Fruit fly (Drosophila melanogaster) whole organism, embryonic: ENCODE data around the gene scpr-C.
A peak's percentile ranks its signal among the peaks of the same experiment; 100 is the strongest.

ENCODE experiments used
- ATbp ChIP-seq: fragments of 200-800 bp; sonication (Bioruptor generic); optimal IDR thresholded peaks from 2 replicates; lab custom pipeline; 2017; ENCODE audit warnings: missing biosample characterization, mild to moderate bottlenecking, missing genetic modification characterization, missing genetic modification reagents
- Bgb ChIP-seq: fragments of 200-800 bp; sonication (Bioruptor generic); IDR thresholded peaks from 2 replicates; pipeline ENCODE4 v1.3.6; 2022; ENCODE audit warnings: missing biosample characterization, missing genetic modification characterization; ENCODE audit not compliant: partially characterized antibody
- BtbVII ChIP-seq: fragments of 200-800 bp; sonication (Bioruptor generic); optimal IDR thresholded peaks from 3 replicates; lab custom pipeline; 2017; ENCODE audit warnings: missing biosample characterization, mild to moderate bottlenecking, missing genetic modification characterization
- CG10654 ChIP-seq: fragments of 200-800 bp; sonication (Bioruptor generic); optimal IDR thresholded peaks from 2 replicates; lab custom pipeline; 2016; ENCODE audit warnings: missing biosample characterization, missing genetic modification characterization
- CG10959 ChIP-seq: fragments of 200-800 bp; sonication (Bioruptor generic); IDR thresholded peaks from 2 replicates; pipeline ENCODE4 v1.3.6; 2022; ENCODE audit warnings: missing biosample characterization, missing genetic modification characterization
- CG10979 ChIP-seq: fragments of 200-800 bp; sonication (Bioruptor generic); optimal IDR thresholded peaks from 2 replicates; lab custom pipeline; 2018; ENCODE audit warnings: missing biosample characterization, mild to moderate bottlenecking, missing genetic modification characterization, moderate library complexity
- CG12071 ChIP-seq: fragments of 200-800 bp; sonication (Bioruptor generic); optimal IDR thresholded peaks from 3 replicates; lab custom pipeline; 2018; ENCODE audit warnings: missing biosample characterization, mild to moderate bottlenecking, missing genetic modification characterization
- CG12744 ChIP-seq: fragments of 200-800 bp; sonication (Bioruptor generic); optimal IDR thresholded peaks from 2 replicates; lab custom pipeline; 2016; ENCODE audit warnings: missing biosample characterization, missing genetic modification characterization
- CG13775 ChIP-seq: fragments of 200-800 bp; sonication (Bioruptor generic); optimal IDR thresholded peaks from 3 replicates; lab custom pipeline; 2017; ENCODE audit warnings: missing biosample characterization, mild to moderate bottlenecking, missing genetic modification characterization
- CG18011 ChIP-seq: fragments of 200-800 bp; sonication (Bioruptor generic); optimal IDR thresholded peaks from 2 replicates; lab custom pipeline; 2017; ENCODE audit warnings: missing biosample characterization, missing genetic modification characterization, mild to moderate bottlenecking, moderate library complexity, missing genotype
- CG2199 ChIP-seq: fragments of 200-800 bp; sonication (Bioruptor generic); IDR thresholded peaks from 3 replicates; pipeline ENCODE4 v1.3.6; 2022; ENCODE audit warnings: missing biosample characterization, missing genetic modification characterization
- CG30020 ChIP-seq: fragments of 200-800 bp; optimal IDR thresholded peaks from 2 replicates; lab custom pipeline; 2019; ENCODE audit warnings: missing biosample characterization, mild to moderate bottlenecking, missing genetic modification characterization, moderate library complexity
- CG3847 ChIP-seq: fragments of 200-800 bp; sonication (Bioruptor generic); IDR thresholded peaks from 2 replicates; pipeline ENCODE4 v1.3.6; 2022; ENCODE audit warnings: missing biosample characterization, missing genetic modification characterization
- CG4424 ChIP-seq: fragments of 200-800 bp; sonication (Bioruptor generic); optimal IDR thresholded peaks from 3 replicates; lab custom pipeline; 2016; ENCODE audit warnings: missing biosample characterization, missing genetic modification characterization
- CG6272 ChIP-seq: fragments of 200-800 bp; sonication (Bioruptor generic); IDR thresholded peaks from 2 replicates; pipeline ENCODE4 v1.3.6; 2022; ENCODE audit warnings: missing biosample characterization, missing genetic modification characterization
- CG6689 ChIP-seq: fragments of 200-800 bp; sonication (Bioruptor generic); IDR thresholded peaks from 2 replicates; pipeline ENCODE4 v1.3.6; 2022; ENCODE audit warnings: missing biosample characterization, missing genetic modification characterization
- CG7839 ChIP-seq: fragments of 200-800 bp; sonication (Bioruptor generic); optimal IDR thresholded peaks from 3 replicates; lab custom pipeline; 2018; ENCODE audit warnings: missing biosample characterization, mild to moderate bottlenecking, missing genetic modification characterization, moderate library complexity
- CG7963 ChIP-seq: fragments of 200-800 bp; sonication (Bioruptor generic); IDR thresholded peaks from 3 replicates; pipeline ENCODE4 v1.3.6; 2022; ENCODE audit warnings: missing biosample characterization, missing genetic modification characterization; ENCODE audit not compliant: partially characterized antibody
- CG8290 ChIP-seq, 3 experiments: fragments of 200-800 bp; sonication (Bioruptor generic); optimal IDR thresholded peaks; 2 replicates each; lab custom pipeline; 2016 to 2019; ENCODE audit warnings: missing biosample characterization in 3 of 3, missing genetic modification characterization in 3 of 3, mild to moderate bottlenecking in 2 of 3, moderate library complexity in 1 of 3
- CG8478 ChIP-seq: fragments of >200 bp; optimal IDR thresholded peaks from 2 replicates; lab custom pipeline; 2018
- CG9609 ChIP-seq: fragments of 200-800 bp; sonication (Bioruptor generic); optimal IDR thresholded peaks from 3 replicates; lab custom pipeline; 2016; ENCODE audit warnings: missing biosample characterization, missing genetic modification characterization
- CrebB ChIP-seq: fragments of 200-800 bp; sonication (Bioruptor generic); optimal IDR thresholded peaks from 3 replicates; lab custom pipeline; 2018; ENCODE audit warnings: missing biosample characterization, mild to moderate bottlenecking, missing genetic modification characterization
- Dad ChIP-seq: fragments of 200-800 bp; sonication (Bioruptor generic); optimal IDR thresholded peaks from 3 replicates; lab custom pipeline; 2016; ENCODE audit warnings: missing biosample characterization, missing genetic modification characterization
- Doc3 ChIP-seq: fragments of 200-800 bp; sonication (Bioruptor generic); IDR thresholded peaks from 3 replicates; pipeline ENCODE4 v1.3.6; 2022; ENCODE audit warnings: missing biosample characterization, missing genetic modification characterization; ENCODE audit not compliant: partially characterized antibody
- Dref ChIP-seq: fragments of 200-800 bp; sonication (Bioruptor generic); IDR thresholded peaks from 2 replicates; pipeline ENCODE4 v1.3.6; 2022; ENCODE audit warnings: missing biosample characterization, missing genetic modification characterization
- E2f2 ChIP-seq: fragments of 200-800 bp; sonication (Bioruptor generic); IDR thresholded peaks from 2 replicates; pipeline ENCODE4 v1.3.6; 2022; ENCODE audit warnings: missing biosample characterization, missing genetic modification characterization
- Eip74EF ChIP-seq, 2 experiments: fragments of 200-800 bp in 1 of 2; fragments of >200 bp in 1 of 2; sonication (Bioruptor generic) in 1 of 2; optimal IDR thresholded peaks; 2 replicates each; lab custom pipeline; 2017 to 2019; ENCODE audit warnings: missing biosample characterization in 2 of 2, missing genetic modification characterization in 2 of 2, mild to moderate bottlenecking in 1 of 2, moderate library complexity in 1 of 2
- GATAe ChIP-seq: fragments of 200-800 bp; sonication (Bioruptor generic); conservative IDR thresholded peaks from 2 replicates; pipeline ENCODE4 v1.3.6; 2022; ENCODE audit warnings: missing biosample characterization, missing genetic modification characterization
- HLHmδ ChIP-seq: fragments of 200-800 bp; sonication (Bioruptor generic); optimal IDR thresholded peaks from 2 replicates; lab custom pipeline; 2018; ENCODE audit warnings: missing biosample characterization, mild to moderate bottlenecking, missing genetic modification characterization, moderate library complexity
- Lhr ChIP-seq: fragments of 200-800 bp; sonication (Bioruptor generic); optimal IDR thresholded peaks from 3 replicates; lab custom pipeline; 2017; ENCODE audit warnings: mild to moderate bottlenecking, missing biosample characterization, missing genetic modification reagents, missing genetic modification characterization
- Six4 ChIP-seq: fragments of 200-800 bp; sonication (Bioruptor generic); optimal IDR thresholded peaks from 2 replicates; lab custom pipeline; 2016; ENCODE audit warnings: missing biosample characterization, missing genetic modification characterization
- Sox102F ChIP-seq: fragments of 200-800 bp; sonication (Bioruptor generic); optimal IDR thresholded peaks from 2 replicates; lab custom pipeline; 2018; ENCODE audit warnings: missing biosample characterization, mild to moderate bottlenecking, missing genetic modification characterization, moderate library complexity
- cad ChIP-seq: fragments of >200 bp; optimal IDR thresholded peaks from 2 replicates; lab custom pipeline; 2017; ENCODE audit warnings: missing biosample characterization, missing genetic modification characterization
- croc ChIP-seq: fragments of 200-800 bp; sonication (Bioruptor generic); conservative IDR thresholded peaks from 3 replicates; pipeline ENCODE4 v1.3.6; 2022; ENCODE audit warnings: missing biosample characterization, missing genetic modification characterization
- crp ChIP-seq, 2 experiments: fragments of 200-800 bp; sonication (Bioruptor generic); optimal IDR thresholded peaks; 2 replicates in 1 of 2; 3 replicates in 1 of 2; lab custom pipeline; 2017; ENCODE audit warnings: missing biosample characterization in 2 of 2, missing genetic modification characterization in 2 of 2, mild to moderate bottlenecking in 1 of 2, moderate library complexity in 1 of 2
- dmrt11E ChIP-seq: fragments of 200-800 bp; sonication (Bioruptor generic); optimal IDR thresholded peaks from 3 replicates; lab custom pipeline; 2018; ENCODE audit warnings: missing biosample characterization, mild to moderate bottlenecking, missing genetic modification characterization, moderate library complexity
- ham ChIP-seq: fragments of 200-800 bp; sonication (Bioruptor generic); IDR thresholded peaks from 2 replicates; pipeline ENCODE4 v1.3.6; 2022; ENCODE audit warnings: missing biosample characterization, missing genetic modification characterization
- luna ChIP-seq: fragments of 200-800 bp; sonication (Bioruptor generic); optimal IDR thresholded peaks from 2 replicates; lab custom pipeline; 2016; ENCODE audit warnings: missing biosample characterization, missing genetic modification characterization
- nmo ChIP-seq: fragments of 200-800 bp; sonication (Bioruptor generic); optimal IDR thresholded peaks from 2 replicates; lab custom pipeline; 2018; ENCODE audit warnings: missing biosample characterization, mild to moderate bottlenecking, missing genetic modification characterization, moderate library complexity
- nom ChIP-seq: fragments of 200-800 bp; sonication (Bioruptor generic); optimal IDR thresholded peaks from 2 replicates; lab custom pipeline; 2017; ENCODE audit warnings: missing biosample characterization, missing genetic modification characterization, mild to moderate bottlenecking, moderate library complexity, missing genetic modification reagents
- prd ChIP-seq, 3 experiments: fragments of >200 bp in 2 of 3; fragments of 200-800 bp in 1 of 3; sonication (Bioruptor generic) in 1 of 3; optimal IDR thresholded peaks in 2 of 3; IDR thresholded peaks in 1 of 3; 2 replicates in 2 of 3; 3 replicates in 1 of 3; pipeline versions ENCODE4 v1.3.6 to Lab custom; 2017 to 2022; ENCODE audit warnings: missing biosample characterization in 1 of 3, missing genetic modification characterization in 1 of 3
- pzg ChIP-seq: fragments of 200-800 bp; sonication (Bioruptor generic); optimal IDR thresholded peaks from 3 replicates; lab custom pipeline; 2018; ENCODE audit warnings: missing biosample characterization, mild to moderate bottlenecking, missing genetic modification characterization, moderate library complexity
- repo ChIP-seq: fragments of 200-800 bp; sonication (Bioruptor generic); optimal IDR thresholded peaks from 2 replicates; lab custom pipeline; 2016; ENCODE audit warnings: missing biosample characterization, missing genetic modification characterization
- run ChIP-seq: fragments of 200-800 bp; sonication (Bioruptor generic); optimal IDR thresholded peaks from 3 replicates; lab custom pipeline; 2018; ENCODE audit warnings: missing biosample characterization, mild to moderate bottlenecking, missing genetic modification characterization
- sim ChIP-seq: fragments of 200-800 bp; sonication (Bioruptor generic); IDR thresholded peaks from 2 replicates; pipeline ENCODE4 v1.3.6; 2022; ENCODE audit warnings: missing biosample characterization, missing genetic modification characterization
- sna ChIP-seq: fragments of 200-800 bp; sonication (Bioruptor generic); IDR thresholded peaks from 2 replicates; pipeline ENCODE4 v1.3.6; 2022; ENCODE audit warnings: missing biosample characterization, missing genetic modification characterization; ENCODE audit not compliant: partially characterized antibody
- sqz ChIP-seq: fragments of 200-800 bp; sonication (Bioruptor generic); optimal IDR thresholded peaks from 3 replicates; lab custom pipeline; 2018; ENCODE audit warnings: missing biosample characterization, mild to moderate bottlenecking, missing genetic modification characterization
- zen ChIP-seq: fragments of 200-800 bp; sonication (Bioruptor generic); optimal IDR thresholded peaks from 3 replicates; lab custom pipeline; 2018; ENCODE audit warnings: missing biosample characterization, mild to moderate bottlenecking, missing genetic modification characterization, moderate library complexity
- zen2 ChIP-seq: fragments of 200-800 bp; sonication (Bioruptor generic); IDR thresholded peaks from 3 replicates; pipeline ENCODE4 v1.3.6; 2022; ENCODE audit warnings: missing biosample characterization, missing genetic modification characterization; ENCODE audit not compliant: partially characterized antibody
- zfh1 ChIP-seq: fragments of 200-800 bp; sonication (Bioruptor generic); IDR thresholded peaks from 3 replicates; pipeline ENCODE4 v1.3.6; 2022; ENCODE audit warnings: missing biosample characterization, missing genetic modification characterization

The scpr-C gene

DNA sequence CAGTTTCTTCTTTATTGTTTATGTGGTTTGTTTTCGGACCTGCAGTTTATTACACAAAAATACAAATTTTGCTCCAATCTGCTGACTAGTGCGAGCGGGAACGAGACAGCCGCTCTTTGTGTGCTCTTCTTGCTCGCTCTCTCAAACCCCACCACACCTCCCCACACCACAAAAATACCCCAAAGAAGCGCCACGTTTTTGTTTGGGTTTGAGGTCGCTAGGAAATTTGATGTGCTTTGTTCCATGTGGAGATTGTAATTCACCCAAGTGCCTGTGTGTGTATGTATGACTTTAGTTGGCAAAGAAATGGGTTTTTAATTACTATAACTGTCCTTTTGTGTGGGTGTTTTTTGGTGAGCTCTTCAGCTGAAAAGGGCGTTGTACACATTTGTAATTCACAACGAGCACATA is 27.3 kb upstream of the scpr-C start (continued):
- TF ChIP-seq zen2 (no peak), cad (GFP tag; lab: Kevin White, UChicago) (no peak), CG4424 (GFP tag; lab: Kevin White, UChicago) (no peak), E2f2 (GFP tag; lab: Robert Waterston, UW) (no peak; the same call in 1 of the 2 replicates), run (tag; lab: Kevin White, UChicago) (peak; percentile 53), zen (no peak), nmo (GFP tag; lab: Kevin White, UChicago) (no peak), prd (optimal IDR thresholded peaks at IDR 0.05; lab: Kevin White, UChicago) (no peak), prd (GFP tag; IDR thresholded peaks at IDR 0.05; lab: Robert Waterston, UW) (no peak), CG8478 (lab: Kevin White, UChicago) (no peak), CG8290 (GFP tag; optimal IDR thresholded peaks at IDR 0.05; lab: Kevin White, UChicago) (no peak), CG8290 (tag; optimal IDR thresholded peaks at IDR 0.05; lab: Kevin White, UChicago) (peak in 1 of 2 experiments; percentile 72), ATbp (GFP tag; lab: Kevin White, UChicago) (no peak), zfh1 (no peak), croc (GFP tag; lab: Robert Waterston, UW) (no peak), Six4 (no peak), nom (GFP tag; lab: Kevin White, UChicago) (no peak), crp (GFP tag; optimal IDR thresholded peaks at IDR 0.05; lab: Kevin White, UChicago) (no peak), BtbVII (peak; percentile 19), CG12071 (GFP tag; lab: Kevin White, UChicago) (peak; percentile 50), CG13775 (GFP tag; lab: Kevin White, UChicago) (no peak), CG6689 (GFP tag; lab: Robert Waterston, UW) (no peak), CG2199 (GFP tag; lab: Robert Waterston, UW) (peak; percentile 67; the same call in 1 of the 3 replicates), Bgb (peak; percentile 49), CG30020 (tag; lab: Kevin White, UChicago) (no peak), CG6272 (GFP tag; lab: Robert Waterston, UW) (no peak), CG10654 (GFP tag; lab: Kevin White, UChicago) (no peak), repo (GFP tag; lab: Kevin White, UChicago) (no peak), Lhr (GFP tag; lab: Kevin White, UChicago) (no peak), ham (GFP tag; lab: Robert Waterston, UW) (no peak), Eip74EF (GFP tag; optimal IDR thresholded peaks at IDR 0.05; lab: Kevin White, UChicago) (peak in 1 of 2 experiments; percentile 3), Doc3 (GFP tag; lab: Robert Waterston, UW) (no peak), Dref (GFP tag; lab: Robert Waterston, UW) (no peak), sim (GFP tag; lab: Robert Waterston, UW) (no peak), CG10979 (tag; lab: Kevin White, UChicago) (no peak), HLHmδ (GFP tag; lab: Kevin White, UChicago) (no peak), CrebB (tag; lab: Kevin White, UChicago) (no peak), CG3847 (GFP tag; lab: Robert Waterston, UW) (no peak), luna (GFP tag; lab: Kevin White, UChicago) (no peak), pzg (GFP tag; lab: Kevin White, UChicago) (no peak), CG9609 (GFP tag; lab: Kevin White, UChicago) (no peak), CG7839 (peak; percentile 34), sna (GFP tag; lab: Robert Waterston, UW) (no peak), dmrt11E (tag; lab: Kevin White, UChicago) (no peak), CG18011 (no peak), CG10959 (no peak), Sox102F (GFP tag; lab: Kevin White, UChicago) (no peak), CG12744 (GFP tag; lab: Kevin White, UChicago) (no peak), sqz (GFP tag; lab: Kevin White, UChicago) (no peak), Dad (GFP tag; lab: Kevin White, UChicago) (peak; percentile 18), CG7963 (GFP tag; lab: Robert Waterston, UW) (no peak), GATAe (GFP tag; lab: Robert Waterston, UW) (no peak)
